Worm (Caenorhabditis elegans): ENCODE measurements around the gene sysm-1.

Gene sysm-1

ce11 chrII:9033034-9033433, 50.0 kb downstream of the sysm-1 start:
- TF ChIP-seq hlh-11 (tag; optimal IDR thresholded peaks at IDR 0.05) (peak; percentile 31), aha-1 (tag) (peak; percentile 24), lsy-2 (tag; optimal IDR thresholded peaks at IDR 0.05) (no peak), nhr-28 (tag; optimal IDR thresholded peaks at IDR 0.05) (peak; percentile 51)
